Fruit fly (Drosophila melanogaster): ENCODE data around the gene Zcchc7.
A peak's percentile ranks its signal among the peaks of the same experiment; 100 is the strongest.

DNA sequence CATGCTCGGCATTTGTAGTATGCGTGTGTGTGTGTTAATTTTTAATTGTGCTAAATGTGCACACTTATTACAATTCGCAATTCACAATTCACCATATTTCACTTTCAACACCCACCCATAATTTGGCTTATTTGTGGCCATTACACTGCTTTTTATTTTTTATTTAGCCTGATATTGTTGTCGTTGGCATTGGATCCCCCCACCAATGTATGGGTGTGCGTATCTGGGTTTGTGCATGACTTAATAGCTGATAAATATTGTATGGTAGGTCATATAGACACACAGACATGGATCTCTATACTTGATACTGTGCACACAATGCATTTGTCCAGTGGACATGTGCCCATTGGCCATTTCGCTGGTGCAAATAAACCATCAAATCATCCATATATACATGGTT lies 28.5 kb downstream of the Zcchc7 start:
- TF ChIP-seq luna (GFP tag; optimal IDR thresholded peaks at IDR 0.05): no peak
- TF ChIP-seq ewg (GFP tag; optimal IDR thresholded peaks at IDR 0.05): no peak
- no peak for TF ChIP-seq HmgZ (tag; optimal IDR thresholded peaks at IDR 0.05)
- TF ChIP-seq CG11085 (GFP tag; IDR thresholded peaks at IDR 0.05): no peak
- no peak for TF ChIP-seq slou (GFP tag; optimal IDR thresholded peaks at IDR 0.05)
- TF ChIP-seq chinmo (GFP tag; IDR thresholded peaks at IDR 0.05; ENCODE audit: partially characterized antibody): 0 out of 4 replicates have a peak, but pooled peaks have one; percentile 15
- no peak for TF ChIP-seq Dll (GFP tag; IDR thresholded peaks at IDR 0.05; ENCODE audit: partially characterized antibody)
- TF ChIP-seq E2f1 (GFP tag; IDR thresholded peaks at IDR 0.05): no peak

Data from whole organism, embryonic.